Worm (Caenorhabditis elegans) whole organism, young adult: ENCODE data around the gene H06I04.6.

Experiments
- bed-1 ChIP-seq: fragments of 200-800 bp; sonication (Bioruptor generic); IDR thresholded peaks from 2 replicates; pipeline ENCODE4 v1.3.6; 2022; ENCODE audit warnings: missing genetic modification reagents, missing genetic modification characterization, missing compliant biosample characterization
- hlh-12 ChIP-seq: sonication (generic microtip); optimal IDR thresholded peaks from 2 replicates; lab custom pipeline; 2016; ENCODE audit warnings: missing genetic modification characterization, missing compliant biosample characterization
- rec-8 ChIP-seq, 2 experiments: sonication (generic microtip); optimal IDR thresholded peaks; 2 replicates each; lab custom pipeline; 2016; ENCODE audit warnings: mild to moderate bottlenecking in 2 of 2, missing genetic modification characterization in 2 of 2, missing genetic modification reagents in 2 of 2, missing genotype in 2 of 2, missing biosample characterization in 1 of 2, missing compliant biosample characterization in 1 of 2, moderate library complexity in 1 of 2

Gene H06I04.6

DNA sequence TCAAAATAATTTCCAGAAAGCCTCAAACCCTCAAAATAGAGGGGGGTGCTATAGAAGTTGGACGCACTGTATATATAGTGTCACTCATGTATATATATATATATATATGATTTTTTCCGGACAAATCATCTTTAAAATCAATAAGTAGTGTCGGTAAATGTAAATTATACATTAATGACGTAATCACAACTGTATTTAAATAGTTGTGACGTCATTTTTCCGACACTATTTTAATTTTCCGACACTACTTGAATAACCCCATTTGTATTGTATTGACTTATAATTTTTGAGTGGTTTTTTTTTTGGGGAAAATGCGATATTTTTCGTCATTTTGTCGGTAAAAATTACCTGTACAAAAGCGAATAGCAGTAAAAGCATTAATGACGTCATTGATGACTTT, 45.3 kb downstream of the H06I04.6 start:
- no peak for TF ChIP-seq rec-8 (tag; optimal IDR thresholded peaks at IDR 0.05; lab: Kevin White, UChicago)
- TF ChIP-seq hlh-12 (tag; lab: Kevin White, UChicago) = no peak

- TF ChIP-seq bed-1 (GFP tag; lab: Robert Waterston, UW) = 0 out of 2 replicates have a peak, but pooled peaks have one; percentile 57
Observed at ce11 chrIII:3011644-3012043, 52.5 kb downstream of the H06I04.6 start.
